Fruit fly (Drosophila melanogaster) Kc167 (cell line): ENCODE data around the gene Syx1A.

ENCODE experiments used
- Myc ChIP-seq: fragments of >200 bp; optimal IDR thresholded peaks from 2 replicates; lab custom pipeline; 2017; ENCODE audit warnings: missing external identifiers
- insv ChIP-seq: fragments of >200 bp; optimal IDR thresholded peaks from 3 replicates; lab custom pipeline; 2018; ENCODE audit warnings: missing external identifiers
- psq ChIP-seq: fragments of >200 bp; optimal IDR thresholded peaks from 2 replicates; lab custom pipeline; 2017; ENCODE audit warnings: missing external identifiers
- ttk ChIP-seq: sonication (Bioruptor generic); optimal IDR thresholded peaks from 2 replicates; lab custom pipeline; 2017; ENCODE audit warnings: missing external identifiers

dm6 chr3R:24150103-24150502, 44.5 kb upstream of the Syx1A start, which contains the start of gene p38c:
- TF ChIP-seq ttk (lab: Kevin White, UChicago) (no peak), Myc (lab: Kevin White, UChicago) (no peak), insv (lab: Kevin White, UChicago) (no peak), psq (lab: Kevin White, UChicago) (no peak)
